Worm (Caenorhabditis elegans) whole organism, L4 larva: ENCODE results near the gene tir-1.

Source experiments
- D1046.2 ChIP-seq: fragments of 200-800 bp; sonication (Bioruptor generic); IDR thresholded peaks from 2 replicates; pipeline ENCODE4 v1.3.6; 2022; ENCODE audit warnings: missing genetic modification characterization, missing compliant biosample characterization
- F10B5.3 ChIP-seq: sonication (generic microtip); optimal IDR thresholded peaks from 2 replicates; lab custom pipeline; 2016; ENCODE audit warnings: mild to moderate bottlenecking, missing genetic modification characterization, missing compliant biosample characterization
- F49E8.2 ChIP-seq: sonication (generic microtip); optimal IDR thresholded peaks from 2 replicates; lab custom pipeline; 2016; ENCODE audit warnings: missing compliant biosample characterization, mild to moderate bottlenecking, missing genetic modification characterization, borderline replicate concordance
- T20F7.1 ChIP-seq: fragments of 200-800 bp; sonication (Bioruptor generic); optimal IDR thresholded peaks from 2 replicates; lab custom pipeline; 2018; ENCODE audit warnings: mild to moderate bottlenecking, missing genetic modification characterization, missing compliant biosample characterization
- Y5F2A.4 ChIP-seq: fragments of 200-800 bp; sonication (Bioruptor generic); optimal IDR thresholded peaks from 2 replicates; lab custom pipeline; 2018; ENCODE audit warnings: mild to moderate bottlenecking, missing genetic modification characterization, missing compliant biosample characterization
- arid-1 ChIP-seq: fragments of 200-800 bp; sonication (Bioruptor generic); conservative IDR thresholded peaks from 2 replicates; pipeline ENCODE4 v1.3.6; 2022; ENCODE audit warnings: missing genetic modification reagents, missing genetic modification characterization, missing compliant biosample characterization
- attf-4 ChIP-seq: sonication (generic microtip); optimal IDR thresholded peaks from 3 replicates; lab custom pipeline; 2017; ENCODE audit warnings: missing biosample characterization, missing genetic modification characterization
- ceh-20 ChIP-seq: fragments of 200-800 bp; sonication (Bioruptor generic); IDR thresholded peaks from 2 replicates; pipeline ENCODE4 v1.3.6; 2022; ENCODE audit warnings: missing genetic modification reagents, missing genetic modification characterization, missing compliant biosample characterization
- ceh-28 ChIP-seq: fragments of 150-350 bp; optimal IDR thresholded peaks from 2 replicates; lab custom pipeline; 2014; ENCODE audit warnings: missing biosample characterization, missing genetic modification reagents, missing genetic modification characterization
- ceh-62 ChIP-seq: sonication (generic microtip); optimal IDR thresholded peaks from 2 replicates; lab custom pipeline; 2017; ENCODE audit warnings: missing biosample characterization, missing genetic modification characterization
- ces-1 ChIP-seq: fragments of 150-350 bp; sonication (generic microtip); optimal IDR thresholded peaks from 4 replicates; lab custom pipeline; 2014; ENCODE audit warnings: missing biosample characterization, missing genetic modification reagents, missing genetic modification characterization
- daf-12 ChIP-seq: fragments of 150-350 bp; optimal IDR thresholded peaks from 2 replicates; lab custom pipeline; 2014; ENCODE audit warnings: missing biosample characterization, missing genetic modification reagents, missing genetic modification characterization
- daf-16 ChIP-seq, 3 experiments: sonication (generic microtip); optimal IDR thresholded peaks; 2 replicates each; lab custom pipeline; 2016 to 2017; ENCODE audit warnings: missing genetic modification characterization in 3 of 3, missing genetic modification reagents in 3 of 3, mild to moderate bottlenecking in 2 of 3, missing compliant biosample characterization in 2 of 3, missing biosample characterization in 1 of 3, moderate library complexity in 1 of 3
- daf-19 ChIP-seq: fragments of 200-800 bp; sonication (Bioruptor generic); conservative IDR thresholded peaks from 2 replicates; pipeline ENCODE4 v1.3.6; 2022; ENCODE audit warnings: missing genetic modification characterization, missing compliant biosample characterization
- daf-8 ChIP-seq: fragments of 200-800 bp; sonication (Bioruptor generic); IDR thresholded peaks from 2 replicates; pipeline ENCODE4 v1.3.6; 2022; ENCODE audit warnings: missing genetic modification characterization, missing compliant biosample characterization
- dpl-1 ChIP-seq: fragments of 150-350 bp; optimal IDR thresholded peaks from 2 replicates; lab custom pipeline; 2014; ENCODE audit warnings: missing biosample characterization, missing genetic modification reagents, missing genetic modification characterization
- dve-1 ChIP-seq: sonication (generic microtip); optimal IDR thresholded peaks from 2 replicates; lab custom pipeline; 2017; ENCODE audit warnings: antibody characterized with exemption, mild to moderate bottlenecking, missing genetic modification characterization, missing compliant biosample characterization; ENCODE audit not compliant: insufficient read depth
- egl-27 ChIP-seq: sonication (generic microtip); optimal IDR thresholded peaks from 3 replicates; lab custom pipeline; 2017; ENCODE audit warnings: missing biosample characterization, missing genetic modification reagents, missing genetic modification characterization
- fkh-10 ChIP-seq: fragments of 150-350 bp; optimal IDR thresholded peaks from 2 replicates; lab custom pipeline; 2014; ENCODE audit warnings: missing biosample characterization, missing genetic modification reagents, missing genetic modification characterization
- gei-8 ChIP-seq: fragments of 200-800 bp; sonication (Bioruptor generic); optimal IDR thresholded peaks from 2 replicates; lab custom pipeline; 2018; ENCODE audit warnings: mild to moderate bottlenecking, missing genetic modification characterization, missing compliant biosample characterization
- hmg-1.1 ChIP-seq: fragments of 200-800 bp; sonication (Bioruptor generic); IDR thresholded peaks from 2 replicates; pipeline ENCODE4 v1.3.6; 2022; ENCODE audit warnings: missing genetic modification reagents, missing genetic modification characterization, missing compliant biosample characterization
- lin-1 ChIP-seq: fragments of 200-800 bp; sonication (Bioruptor generic); IDR thresholded peaks from 2 replicates; pipeline ENCODE4 v1.3.6; 2022; ENCODE audit warnings: missing genetic modification reagents, missing genetic modification characterization, missing compliant biosample characterization
- lin-15B ChIP-seq: fragments of 150-350 bp; sonication (generic microtip); optimal IDR thresholded peaks from 3 replicates; lab custom pipeline; 2014; ENCODE audit warnings: missing biosample characterization, missing genetic modification characterization
- lin-38 ChIP-seq: fragments of 200-800 bp; sonication (Bioruptor generic); IDR thresholded peaks from 2 replicates; pipeline ENCODE4 v1.3.6; 2022; ENCODE audit warnings: missing genetic modification reagents, missing genetic modification characterization, missing compliant biosample characterization
- lin-39 ChIP-seq: fragments of 150-350 bp; optimal IDR thresholded peaks from 2 replicates; lab custom pipeline; 2014; ENCODE audit warnings: missing biosample characterization, missing genetic modification reagents, missing genetic modification characterization
- lsy-2 ChIP-seq, 2 experiments: fragments of 150-350 bp in 1 of 2; sonication (generic microtip) in 1 of 2; optimal IDR thresholded peaks; 2 replicates each; lab custom pipeline; 2014 to 2017; ENCODE audit warnings: missing biosample characterization in 2 of 2, missing genetic modification characterization in 2 of 2
- mdl-1 ChIP-seq, 2 experiments: fragments of 150-350 bp in 1 of 2; sonication (generic microtip) in 1 of 2; optimal IDR thresholded peaks; 2 replicates each; lab custom pipeline; 2014 to 2017; ENCODE audit warnings: missing biosample characterization in 2 of 2, missing genetic modification characterization in 2 of 2
- mdt-29 ChIP-seq: fragments of 200-800 bp; sonication (Bioruptor generic); IDR thresholded peaks from 2 replicates; pipeline ENCODE4 v1.3.6; 2022; ENCODE audit warnings: missing genetic modification reagents, missing genetic modification characterization, missing compliant biosample characterization
- mxl-2 ChIP-seq: fragments of 200-800 bp; sonication (Bioruptor generic); conservative IDR thresholded peaks from 2 replicates; pipeline ENCODE4 v1.3.6; 2022; ENCODE audit warnings: missing genetic modification reagents, missing genetic modification characterization, missing compliant biosample characterization
- mxl-3 ChIP-seq: fragments of 200-800 bp; sonication (Bioruptor generic); optimal IDR thresholded peaks from 2 replicates; lab custom pipeline; 2018; ENCODE audit warnings: mild to moderate bottlenecking, missing genetic modification characterization, missing compliant biosample characterization
- nhr-111 ChIP-seq: fragments of 200-800 bp; sonication (Bioruptor generic); optimal IDR thresholded peaks from 2 replicates; lab custom pipeline; 2018; ENCODE audit warnings: mild to moderate bottlenecking, missing genetic modification characterization, missing compliant biosample characterization
- nhr-25 ChIP-seq: sonication (generic microtip); optimal IDR thresholded peaks from 2 replicates; lab custom pipeline; 2017; ENCODE audit warnings: missing genetic modification characterization, mild to moderate bottlenecking, missing compliant biosample characterization, antibody characterized with exemption, moderate library complexity, borderline replicate concordance; ENCODE audit not compliant: insufficient read depth
- nhr-28 ChIP-seq: fragments of 150-350 bp; optimal IDR thresholded peaks from 2 replicates; lab custom pipeline; 2014; ENCODE audit warnings: missing biosample characterization, missing genetic modification characterization
- nhr-48 ChIP-seq: sonication (generic microtip); optimal IDR thresholded peaks from 2 replicates; lab custom pipeline; 2016; ENCODE audit warnings: mild to moderate bottlenecking, missing genetic modification characterization, missing compliant biosample characterization
- nhr-76 ChIP-seq: fragments of 150-350 bp; optimal IDR thresholded peaks from 2 replicates; lab custom pipeline; 2014; ENCODE audit warnings: missing biosample characterization, missing genetic modification characterization
- nhr-77 ChIP-seq: fragments of 150-350 bp; optimal IDR thresholded peaks from 2 replicates; lab custom pipeline; 2014; ENCODE audit warnings: missing biosample characterization, missing genetic modification characterization
- rbr-2 ChIP-seq: sonication (generic microtip); optimal IDR thresholded peaks from 2 replicates; lab custom pipeline; 2016; ENCODE audit warnings: missing genotype, missing genetic modification characterization, missing compliant biosample characterization
- saeg-2 ChIP-seq: fragments of 200-800 bp; sonication (Bioruptor generic); IDR thresholded peaks from 2 replicates; pipeline ENCODE4 v1.3.6; 2022; ENCODE audit warnings: missing genetic modification reagents, missing genetic modification characterization, missing compliant biosample characterization
- skn-1 ChIP-seq: fragments of 150-350 bp; optimal IDR thresholded peaks from 2 replicates; lab custom pipeline; 2014; ENCODE audit warnings: missing biosample characterization, missing genetic modification characterization
- snpc-1.2 ChIP-seq: fragments of 200-800 bp; sonication (Bioruptor generic); IDR thresholded peaks from 2 replicates; pipeline ENCODE4 v1.3.6; 2022; ENCODE audit warnings: missing genetic modification reagents, missing genetic modification characterization, missing compliant biosample characterization
- snpc-4 ChIP-seq: fragments of 150-350 bp; optimal IDR thresholded peaks from 2 replicates; lab custom pipeline; 2014; ENCODE audit warnings: missing biosample characterization, missing genetic modification characterization
- spr-1 ChIP-seq: sonication (generic microtip); optimal IDR thresholded peaks from 2 replicates; lab custom pipeline; 2016; ENCODE audit warnings: mild to moderate bottlenecking, missing genetic modification characterization, missing compliant biosample characterization
- spr-3 ChIP-seq: fragments of 200-800 bp; sonication (Bioruptor generic); optimal IDR thresholded peaks from 2 replicates; lab custom pipeline; 2018; ENCODE audit warnings: mild to moderate bottlenecking, missing genetic modification characterization, missing compliant biosample characterization
- tag-97 ChIP-seq: fragments of 200-800 bp; sonication (Bioruptor generic); IDR thresholded peaks from 2 replicates; pipeline ENCODE4 v1.3.6; 2022; ENCODE audit warnings: missing genetic modification characterization, missing compliant biosample characterization
- tra-1 ChIP-seq: fragments of 200-800 bp; sonication (Bioruptor generic); IDR thresholded peaks from 2 replicates; pipeline ENCODE4 v1.3.6; 2022; ENCODE audit warnings: missing genetic modification reagents, missing genetic modification characterization, missing compliant biosample characterization
- unc-62 ChIP-seq, 3 experiments: fragments of 150-350 bp in 1 of 3; sonication (generic microtip); optimal IDR thresholded peaks in 2 of 3; peaks in 1 of 3; 1 replicate in 1 of 3; 2 replicates in 2 of 3; lab custom pipeline; 2014 to 2017; ENCODE audit warnings: missing biosample characterization in 3 of 3, missing genetic modification characterization in 3 of 3, missing genetic modification reagents in 3 of 3, missing genotype in 1 of 3
- vab-7 ChIP-seq: fragments of 200-800 bp; sonication (Bioruptor generic); IDR thresholded peaks from 2 replicates; pipeline ENCODE4 v1.3.6; 2022; ENCODE audit warnings: missing genetic modification reagents, missing genetic modification characterization, missing compliant biosample characterization
- zfp-2 ChIP-seq: sonication (generic microtip); optimal IDR thresholded peaks from 2 replicates; lab custom pipeline; 2016; ENCODE audit warnings: mild to moderate bottlenecking, missing genetic modification characterization, missing compliant biosample characterization
- zfp-3 ChIP-seq: fragments of 200-800 bp; sonication (Bioruptor generic); conservative IDR thresholded peaks from 2 replicates; pipeline ENCODE4 v1.3.6; 2022; ENCODE audit warnings: missing genetic modification reagents, missing genetic modification characterization, missing compliant biosample characterization
- zip-2 ChIP-seq: fragments of 150-350 bp; optimal IDR thresholded peaks from 2 replicates; lab custom pipeline; 2014; ENCODE audit warnings: missing biosample characterization, missing genetic modification characterization
- ztf-11 ChIP-seq: fragments of 150-350 bp; optimal IDR thresholded peaks from 2 replicates; lab custom pipeline; 2014; ENCODE audit warnings: missing biosample characterization, missing genetic modification characterization

Gene tir-1

DNA sequence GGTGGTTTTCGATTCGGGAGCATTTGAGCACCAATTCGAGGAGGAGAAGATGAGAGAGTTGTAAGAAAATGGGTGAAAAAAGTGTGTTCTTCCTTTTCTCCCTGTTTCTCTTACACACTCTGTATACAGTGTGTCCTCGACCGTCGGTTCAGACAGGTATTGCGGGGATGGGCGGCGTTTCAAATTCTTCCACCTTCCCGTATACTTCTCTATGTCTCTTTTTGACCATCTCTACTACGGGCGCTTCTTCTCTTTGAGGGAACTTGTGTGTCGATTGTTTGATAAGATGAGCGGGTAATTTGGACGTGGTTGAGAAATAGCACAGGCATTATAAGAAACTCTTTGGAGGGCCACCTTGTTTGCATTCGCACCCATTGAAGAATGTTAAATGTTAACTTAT lies 13.9 kb downstream of the tir-1 start:
- TF ChIP-seq snpc-4 (tag; lab: Kevin White, UChicago) (no peak), nhr-77 (tag; lab: Kevin White, UChicago) (peak; percentile 78), lin-1 (GFP tag; lab: Robert Waterston, UW) (no peak), mdt-29 (GFP tag; lab: Robert Waterston, UW) (no peak), T20F7.1 (GFP tag; lab: Kevin White, UChicago) (no peak), rbr-2 (tag; lab: Kevin White, UChicago) (no peak), lin-15B (tag; lab: Kevin White, UChicago) (no peak), fkh-10 (GFP tag; lab: Kevin White, UChicago) (no peak), skn-1 (tag; lab: Kevin White, UChicago) (no peak), attf-4 (tag; lab: Kevin White, UChicago) (no peak), egl-27 (tag; lab: Kevin White, UChicago) (no peak), arid-1 (GFP tag; lab: Robert Waterston, UW) (no peak), Y5F2A.4 (GFP tag; lab: Kevin White, UChicago) (no peak), F10B5.3 (tag; lab: Kevin White, UChicago) (no peak), lin-39 (tag; lab: Kevin White, UChicago) (no peak), snpc-1.2 (GFP tag; lab: Robert Waterston, UW) (no peak), lsy-2 (tag; optimal IDR thresholded peaks at IDR 0.05; lab: Kevin White, UChicago) (peak in 1 of 2 experiments; percentile 37), nhr-111 (GFP tag; lab: Kevin White, UChicago) (no peak), daf-8 (no peak), daf-12 (tag; lab: Kevin White, UChicago) (no peak), nhr-48 (no peak), vab-7 (GFP tag; lab: Robert Waterston, UW) (no peak), zfp-3 (no peak), saeg-2 (GFP tag; lab: Robert Waterston, UW) (no peak), ces-1 (GFP tag; lab: Kevin White, UChicago) (no peak), hmg-1.1 (GFP tag; lab: Robert Waterston, UW) (no peak), dve-1 (tag; lab: Kevin White, UChicago) (peak; percentile 62), tag-97 (GFP tag; lab: Robert Waterston, UW) (no peak), ceh-28 (tag; lab: Kevin White, UChicago) (no peak), gei-8 (GFP tag; lab: Kevin White, UChicago) (no peak), daf-16 (GFP tag; optimal IDR thresholded peaks at IDR 0.05; lab: Kevin White, UChicago) (no peak), daf-16 (tag; optimal IDR thresholded peaks at IDR 0.05; lab: Kevin White, UChicago) (peak; percentile 57), zfp-2 (tag; lab: Kevin White, UChicago) (no peak), lin-38 (GFP tag; lab: Robert Waterston, UW) (no peak), unc-62 (GFP tag; optimal IDR thresholded peaks at IDR 0.05 in 1 of 2; lab: Kevin White, UChicago) (no peak), unc-62 (tag; optimal IDR thresholded peaks at IDR 0.05; lab: Kevin White, UChicago) (no peak), zip-2 (tag; lab: Kevin White, UChicago) (no peak), dpl-1 (GFP tag; lab: Kevin White, UChicago) (peak; percentile 42), ceh-62 (tag; lab: Kevin White, UChicago) (no peak), mdl-1 (tag; optimal IDR thresholded peaks at IDR 0.05; lab: Kevin White, UChicago) (no peak), F49E8.2 (tag; lab: Kevin White, UChicago) (no peak), tra-1 (GFP tag; lab: Robert Waterston, UW) (no peak), ceh-20 (no peak), daf-19 (GFP tag; lab: Robert Waterston, UW) (no peak), ztf-11 (tag; lab: Kevin White, UChicago) (no peak), nhr-76 (no peak), spr-1 (no peak), nhr-25 (tag; lab: Kevin White, UChicago) (no peak), mxl-2 (GFP tag; lab: Robert Waterston, UW) (no peak), nhr-28 (tag; lab: Kevin White, UChicago) (peak; percentile 91), D1046.2 (no peak), mxl-3 (GFP tag; lab: Kevin White, UChicago) (no peak), spr-3 (GFP tag; lab: Kevin White, UChicago) (no peak)
